Fruit fly (Drosophila melanogaster) whole organism, wandering third instar larva: ENCODE measurements around the gene mil.

Source experiments
- CG32264 ChIP-seq: fragments of 200-800 bp; sonication (Bioruptor generic); optimal IDR thresholded peaks from 2 replicates; lab custom pipeline; 2016; ENCODE audit warnings: missing biosample characterization, missing genetic modification characterization
- HLH106 ChIP-seq: fragments of 200-800 bp; optimal IDR thresholded peaks from 3 replicates; lab custom pipeline; 2019; ENCODE audit warnings: missing biosample characterization, mild to moderate bottlenecking, missing genetic modification characterization, moderate library complexity
- OdsH ChIP-seq: fragments of 200-800 bp; sonication (Bioruptor generic); optimal IDR thresholded peaks from 2 replicates; lab custom pipeline; 2016; ENCODE audit warnings: missing biosample characterization, mild to moderate bottlenecking, missing genetic modification characterization
- Rel ChIP-seq, 2 experiments: fragments of 200-800 bp; sonication (Bioruptor generic) in 1 of 2; optimal IDR thresholded peaks; 2 replicates in 1 of 2; 3 replicates in 1 of 2; lab custom pipeline; 2016 to 2019; ENCODE audit warnings: mild to moderate bottlenecking in 2 of 2, missing biosample characterization in 2 of 2, missing genetic modification characterization in 2 of 2, moderate library complexity in 1 of 2
- br ChIP-seq: fragments of 200-800 bp; sonication (Bioruptor generic); optimal IDR thresholded peaks from 2 replicates; lab custom pipeline; 2016; ENCODE audit warnings: missing biosample characterization, missing genetic modification characterization
- brk ChIP-seq: fragments of 200-800 bp; sonication (Bioruptor generic); optimal IDR thresholded peaks from 2 replicates; lab custom pipeline; 2016; ENCODE audit warnings: missing biosample characterization, mild to moderate bottlenecking, missing genetic modification characterization
- fru ChIP-seq: fragments of 200-800 bp; sonication (Bioruptor generic); optimal IDR thresholded peaks from 3 replicates; lab custom pipeline; 2016; ENCODE audit warnings: missing biosample characterization, mild to moderate bottlenecking, missing genetic modification characterization
- lola ChIP-seq: fragments of >200 bp; optimal IDR thresholded peaks from 2 replicates; lab custom pipeline; 2017; ENCODE audit warnings: missing biosample characterization, missing genetic modification characterization
- pan ChIP-seq: fragments of >200 bp; optimal IDR thresholded peaks from 2 replicates; lab custom pipeline; 2017
- psq ChIP-seq: fragments of 200-800 bp; sonication (Bioruptor generic); optimal IDR thresholded peaks from 3 replicates; lab custom pipeline; 2017; ENCODE audit warnings: missing biosample characterization, mild to moderate bottlenecking, missing genetic modification characterization, moderate library complexity
- tai ChIP-seq: sonication (Bioruptor generic); optimal IDR thresholded peaks from 2 replicates; lab custom pipeline; 2016; ENCODE audit warnings: missing biosample characterization, missing genetic modification characterization

dm6 chr3R:27937752-27938694 lies 25.8 kb downstream of the mil start, which contains the start of the genes NSD and BOD1:
- TF ChIP-seq pan (no peak), fru (GFP tag; lab: Kevin White, UChicago) (no peak), br (GFP tag; lab: Kevin White, UChicago) (peak; percentile 13), OdsH (no peak), psq (GFP tag; lab: Kevin White, UChicago) (no peak), tai (GFP tag; lab: Kevin White, UChicago) (no peak), CG32264 (no peak), brk (GFP tag; lab: Kevin White, UChicago) (no peak), lola (GFP tag; lab: Kevin White, UChicago) (no peak), HLH106 (tag; lab: Kevin White, UChicago) (peak; percentile 67), Rel (GFP tag; optimal IDR thresholded peaks at IDR 0.05; lab: Kevin White, UChicago) (no peak), Rel (tag; optimal IDR thresholded peaks at IDR 0.05; lab: Kevin White, UChicago) (no peak)
